Comparison of ENCODE assay signal across 1 fruit fly cellular context in the genomic region with DNA sequence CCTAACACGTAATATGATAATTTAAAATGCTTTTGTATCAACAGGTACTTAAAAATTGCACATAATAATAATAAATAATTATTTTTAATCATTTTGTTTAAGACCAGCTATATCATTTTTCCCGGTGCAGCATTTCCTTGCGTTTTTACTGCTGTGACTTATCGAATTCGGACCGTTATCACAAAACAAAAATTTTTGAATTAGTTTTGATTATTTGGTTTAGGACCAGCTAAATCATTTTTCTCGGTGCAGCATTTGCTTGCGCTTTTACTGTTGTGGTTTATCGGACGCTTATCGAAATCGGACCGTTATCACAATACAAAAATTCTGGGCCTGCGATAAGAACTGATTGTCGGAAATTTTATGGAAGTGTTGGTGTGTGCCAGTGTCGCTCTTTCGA.
A peak's percentile ranks its signal among the peaks of the same experiment; 100 is the strongest.
TF ChIP-seq lines count a peak whose summit lies in the region.

No protein-coding gene starts in this region.

TF ChIP-seq in whole organism, embryonic, 481 proteins besides CTCF, POLR2A, EP300 and RAD21 (continued from another document):
- TF ChIP-seq schlank (tag; optimal IDR thresholded peaks at IDR 0.05; lab: Kevin White, UChicago), result peak; percentile 68
- TF ChIP-seq CG7963 (GFP tag; IDR thresholded peaks at IDR 0.05; lab: Robert Waterston, UW; ENCODE audit: partially characterized antibody), result no peak
- peak; percentile 77 for TF ChIP-seq CG15514 (GFP tag; optimal IDR thresholded peaks at IDR 0.05; lab: Kevin White, UChicago)
- peak; percentile 84 for TF ChIP-seq ATbp (GFP tag; optimal IDR thresholded peaks at IDR 0.05; lab: Kevin White, UChicago)
- peak; percentile 53 for TF ChIP-seq Usf (GFP tag; optimal IDR thresholded peaks at IDR 0.05; lab: Kevin White, UChicago)
- TF ChIP-seq CG4282 (GFP tag; optimal IDR thresholded peaks at IDR 0.05; lab: Kevin White, UChicago), result no peak
- peak; percentile 86 for TF ChIP-seq slbo (GFP tag; IDR thresholded peaks at IDR 0.05; lab: Robert Waterston, UW)
- TF ChIP-seq CG10565 (GFP tag; optimal IDR thresholded peaks at IDR 0.05; lab: Kevin White, UChicago), result peak; percentile 34
TF ChIP-seq in whole organism, embryonic: peak in this region for 342.
